Fruit fly (Drosophila melanogaster): ENCODE measurements around the gene betaNACtes1.

The betaNACtes1 gene

dm6 chrX:14213509-14214154 lies 41.2 kb upstream of the betaNACtes1 start (continued):
- TF ChIP-seq unpg (GFP tag; optimal IDR thresholded peaks at IDR 0.05), result peak; percentile 52
- TF ChIP-seq CG3407 (GFP tag; optimal IDR thresholded peaks at IDR 0.05), result peak; percentile 24
- no peak for TF ChIP-seq CG4854 (GFP tag; optimal IDR thresholded peaks at IDR 0.05)
- TF ChIP-seq ssp (GFP tag; IDR thresholded peaks at IDR 0.05), result no peak
- TF ChIP-seq lab (GFP tag; optimal IDR thresholded peaks at IDR 0.05), result peak; percentile 12
- peak; percentile 46 for TF ChIP-seq CG10979 (tag; optimal IDR thresholded peaks at IDR 0.05)
- no peak for TF ChIP-seq Six4 (GFP tag; optimal IDR thresholded peaks at IDR 0.05)
- no peak for TF ChIP-seq CG2199 (GFP tag; IDR thresholded peaks at IDR 0.05)
- TF ChIP-seq CG10543 (GFP tag; optimal IDR thresholded peaks at IDR 0.05), result peak; percentile 7
- TF ChIP-seq CG6854 (GFP tag; optimal IDR thresholded peaks at IDR 0.05), result no peak
- peak; percentile 11 for TF ChIP-seq CG14710 (tag; optimal IDR thresholded peaks at IDR 0.05)
- TF ChIP-seq ara (GFP tag; IDR thresholded peaks at IDR 0.05), result no peak
- TF ChIP-seq ro (GFP tag; IDR thresholded peaks at IDR 0.05), result no peak
- no peak for TF ChIP-seq btn (GFP tag; optimal IDR thresholded peaks at IDR 0.05)
- TF ChIP-seq kay (GFP tag; optimal IDR thresholded peaks at IDR 0.05), result no peak
- TF ChIP-seq luna (GFP tag; optimal IDR thresholded peaks at IDR 0.05), result no peak
- no peak for TF ChIP-seq Lpt (GFP tag; optimal IDR thresholded peaks at IDR 0.05)
- TF ChIP-seq Dfd (GFP tag; optimal IDR thresholded peaks at IDR 0.05), result no peak
- no peak for TF ChIP-seq CG2875 (GFP tag; optimal IDR thresholded peaks at IDR 0.05)
- TF ChIP-seq emc (GFP tag; optimal IDR thresholded peaks at IDR 0.05), result no peak
- TF ChIP-seq CG3726 (GFP tag; IDR thresholded peaks at IDR 0.05), result no peak
- no peak for TF ChIP-seq br (optimal IDR thresholded peaks at IDR 0.05)
- peak in 1 of 2 experiments; percentile 27 for TF ChIP-seq Eip74EF (GFP tag; optimal IDR thresholded peaks at IDR 0.05)
- TF ChIP-seq CG6791 (GFP tag; IDR thresholded peaks at IDR 0.05; ENCODE audit: partially characterized antibody), result no peak
- no peak for TF ChIP-seq lbe (GFP tag; optimal IDR thresholded peaks at IDR 0.05)
- TF ChIP-seq CG33213 (GFP tag; optimal IDR thresholded peaks at IDR 0.05), result no peak
- TF ChIP-seq pita (GFP tag; optimal IDR thresholded peaks at IDR 0.05), result no peak
- TF ChIP-seq ems (GFP tag; optimal IDR thresholded peaks at IDR 0.05), result no peak
- TF ChIP-seq CG14050 (GFP tag; IDR thresholded peaks at IDR 0.05), result no peak
- TF ChIP-seq crp (GFP tag; optimal IDR thresholded peaks at IDR 0.05), result no peak
- TF ChIP-seq CkIIα-i1 (GFP tag; IDR thresholded peaks at IDR 0.05), result no peak
- TF ChIP-seq jing (GFP tag; optimal IDR thresholded peaks at IDR 0.05), result no peak
- 0 out of 3 replicates have a peak, but pooled peaks have one; percentile 31 for TF ChIP-seq ci (GFP tag; IDR thresholded peaks at IDR 0.05)
- TF ChIP-seq Nf-YA (GFP tag; IDR thresholded peaks at IDR 0.05), result no peak
- no peak for TF ChIP-seq sens-2 (GFP tag; IDR thresholded peaks at IDR 0.05)
- TF ChIP-seq fru (optimal IDR thresholded peaks at IDR 0.05), result no peak
- TF ChIP-seq CG5953 (GFP tag; IDR thresholded peaks at IDR 0.05), result no peak
- TF ChIP-seq CG17802 (tag; optimal IDR thresholded peaks at IDR 0.05), result no peak
- no peak for TF ChIP-seq dimm (GFP tag; IDR thresholded peaks at IDR 0.05)
- TF ChIP-seq prd (optimal IDR thresholded peaks at IDR 0.05), result no peak
- peak; percentile 35; the same call in 1 of the 3 replicates for TF ChIP-seq prd (GFP tag; IDR thresholded peaks at IDR 0.05)
- no peak for TF ChIP-seq CG3838 (GFP tag; optimal IDR thresholded peaks at IDR 0.05)
- TF ChIP-seq CG11723 (GFP tag; optimal IDR thresholded peaks at IDR 0.05), result no peak
- no peak for TF ChIP-seq Opbp (GFP tag; IDR thresholded peaks at IDR 0.05; ENCODE audit: partially characterized antibody)
- TF ChIP-seq tap (tag; optimal IDR thresholded peaks at IDR 0.05), result peak; percentile 22
- peak; percentile 15 for TF ChIP-seq tin (GFP tag; optimal IDR thresholded peaks at IDR 0.05)
- TF ChIP-seq Doc2 (GFP tag; IDR thresholded peaks at IDR 0.05), result no peak
- no peak for TF ChIP-seq inv (GFP tag; IDR thresholded peaks at IDR 0.05; ENCODE audit: partially characterized antibody)
- TF ChIP-seq CG12744 (GFP tag; optimal IDR thresholded peaks at IDR 0.05), result no peak
- TF ChIP-seq sna (GFP tag; IDR thresholded peaks at IDR 0.05; ENCODE audit: partially characterized antibody), result 0 out of 2 replicates have a peak, but pooled peaks have one; percentile 24
- TF ChIP-seq Sox100B (GFP tag; optimal IDR thresholded peaks at IDR 0.05), result peak; percentile 36

Measured in whole organism, embryonic.